Worm (Caenorhabditis elegans) whole organism, late embryonic: ENCODE data around the gene zipt-2.3.

Experiments
- ama-1 ChIP-seq: fragments of 150-350 bp; optimal IDR thresholded peaks from 2 replicates; lab custom pipeline; 2014
- ceh-18 ChIP-seq: sonication (generic microtip); optimal IDR thresholded peaks from 2 replicates; lab custom pipeline; 2016; ENCODE audit warnings: missing genetic modification characterization, missing compliant biosample characterization
- dmd-4 ChIP-seq: sonication (generic microtip); optimal IDR thresholded peaks from 2 replicates; lab custom pipeline; 2016; ENCODE audit warnings: borderline replicate concordance, missing genetic modification characterization, missing compliant biosample characterization
- fkh-10 ChIP-seq: fragments of 150-350 bp; optimal IDR thresholded peaks from 2 replicates; lab custom pipeline; 2014; ENCODE audit warnings: missing biosample characterization, missing genetic modification reagents, missing genetic modification characterization
- hlh-30 ChIP-seq: sonication (generic microtip); optimal IDR thresholded peaks from 2 replicates; lab custom pipeline; 2017; ENCODE audit warnings: antibody characterized with exemption, missing genetic modification characterization, missing compliant biosample characterization; ENCODE audit not compliant: insufficient read depth
- nfya-1 ChIP-seq: sonication (generic microtip); optimal IDR thresholded peaks from 2 replicates; lab custom pipeline; 2017; ENCODE audit warnings: missing genetic modification characterization, mild to moderate bottlenecking, missing compliant biosample characterization, antibody characterized with exemption, moderate library complexity
- nhr-11 ChIP-seq: fragments of 150-350 bp; optimal IDR thresholded peaks from 2 replicates; lab custom pipeline; 2014; ENCODE audit warnings: missing biosample characterization, missing genetic modification characterization
- pax-1 ChIP-seq: fragments of 150-350 bp; optimal IDR thresholded peaks from 2 replicates; lab custom pipeline; 2014; ENCODE audit warnings: missing biosample characterization, missing genetic modification characterization
- pha-4 ChIP-seq: fragments of 150-350 bp; optimal IDR thresholded peaks from 2 replicates; lab custom pipeline; 2018; ENCODE audit warnings: missing biosample characterization, missing genetic modification reagents, missing genetic modification characterization
- pqm-1 ChIP-seq: sonication (generic microtip); optimal IDR thresholded peaks from 2 replicates; lab custom pipeline; 2016; ENCODE audit warnings: missing genetic modification characterization, missing compliant biosample characterization
- unc-42 ChIP-seq: sonication (generic microtip); optimal IDR thresholded peaks from 2 replicates; lab custom pipeline; 2016; ENCODE audit warnings: missing genotype, missing genetic modification characterization, missing compliant biosample characterization
- unc-86 ChIP-seq: sonication (generic microtip); optimal IDR thresholded peaks from 2 replicates; lab custom pipeline; 2016; ENCODE audit warnings: missing genetic modification characterization, missing compliant biosample characterization

- TF ChIP-seq hlh-30 (tag; lab: Kevin White, UChicago) (peak; percentile 74), ama-1 (no peak), dmd-4 (tag; lab: Kevin White, UChicago) (no peak), pha-4 (tag; lab: Kevin White, UChicago) (no peak), nfya-1 (tag; lab: Kevin White, UChicago) (no peak), unc-42 (no peak), fkh-10 (no peak), nhr-11 (no peak), pax-1 (tag; lab: Kevin White, UChicago) (no peak), ceh-18 (tag; lab: Kevin White, UChicago) (no peak), pqm-1 (tag; lab: Kevin White, UChicago) (no peak), unc-86 (no peak)
Observed at ce11 chrII:13737751-13738525, 22.3 kb upstream of the zipt-2.3 start.
